Fruit fly (Drosophila melanogaster) whole organism, embryonic: Measurements from ENCODE around the gene inc.
A peak's percentile ranks its signal among the peaks of the same experiment; 100 is the strongest.

ENCODE experiments used
- Atf-2 ChIP-seq: fragments of 200-800 bp; sonication (Bioruptor generic); optimal IDR thresholded peaks from 2 replicates; lab custom pipeline; 2016; ENCODE audit warnings: missing biosample characterization, missing genetic modification characterization
- CG1024 ChIP-seq: fragments of 200-800 bp; sonication (Bioruptor generic); IDR thresholded peaks from 2 replicates; pipeline ENCODE4 v1.3.6; 2022; ENCODE audit warnings: missing biosample characterization, missing genetic modification characterization
- CG10267 ChIP-seq: fragments of 200-800 bp; sonication (Bioruptor generic); optimal IDR thresholded peaks from 2 replicates; lab custom pipeline; 2018; ENCODE audit warnings: missing biosample characterization, mild to moderate bottlenecking, missing genetic modification characterization, moderate library complexity
- CG10321 ChIP-seq: fragments of 200-800 bp; sonication (Bioruptor generic); IDR thresholded peaks from 2 replicates; pipeline ENCODE4 v1.3.6; 2022; ENCODE audit warnings: missing biosample characterization, missing genetic modification characterization
- CG10979 ChIP-seq: fragments of 200-800 bp; sonication (Bioruptor generic); optimal IDR thresholded peaks from 2 replicates; lab custom pipeline; 2018; ENCODE audit warnings: missing biosample characterization, mild to moderate bottlenecking, missing genetic modification characterization, moderate library complexity
- CG11085 ChIP-seq: fragments of 200-800 bp; sonication (Bioruptor generic); IDR thresholded peaks from 2 replicates; pipeline ENCODE4 v1.3.6; 2022; ENCODE audit warnings: missing biosample characterization, missing genetic modification characterization
- CG11560 ChIP-seq: fragments of 200-800 bp; sonication (Bioruptor generic); IDR thresholded peaks from 3 replicates; pipeline ENCODE4 v1.3.6; 2022; ENCODE audit warnings: missing biosample characterization, missing genetic modification characterization
- CG12219 ChIP-seq: fragments of 200-800 bp; sonication (Bioruptor generic); optimal IDR thresholded peaks from 3 replicates; lab custom pipeline; 2018; ENCODE audit warnings: missing biosample characterization, mild to moderate bottlenecking, missing genetic modification characterization
- CG14667 ChIP-seq: fragments of 200-800 bp; sonication (Bioruptor generic); IDR thresholded peaks from 2 replicates; pipeline ENCODE4 v1.3.6; 2022; ENCODE audit warnings: missing biosample characterization, missing genetic modification characterization
- CG15011 ChIP-seq: fragments of 200-800 bp; sonication (Bioruptor generic); optimal IDR thresholded peaks from 3 replicates; lab custom pipeline; 2018; ENCODE audit warnings: missing biosample characterization, mild to moderate bottlenecking, missing genetic modification characterization
- CG15479 ChIP-seq: fragments of 200-800 bp; sonication (Bioruptor generic); optimal IDR thresholded peaks from 3 replicates; lab custom pipeline; 2019; ENCODE audit warnings: missing biosample characterization, mild to moderate bottlenecking, missing genetic modification characterization, moderate library complexity
- CG15601 ChIP-seq: fragments of 200-800 bp; sonication (Bioruptor generic); optimal IDR thresholded peaks from 3 replicates; lab custom pipeline; 2019; ENCODE audit warnings: missing biosample characterization, mild to moderate bottlenecking, missing genetic modification characterization, moderate library complexity
- CG17568 ChIP-seq: fragments of 200-800 bp; sonication (Bioruptor generic); optimal IDR thresholded peaks from 2 replicates; lab custom pipeline; 2018; ENCODE audit warnings: missing biosample characterization, mild to moderate bottlenecking, missing genetic modification characterization, moderate library complexity
- CG18764 ChIP-seq: fragments of 200-800 bp; sonication (Bioruptor generic); optimal IDR thresholded peaks from 3 replicates; lab custom pipeline; 2016; ENCODE audit warnings: missing biosample characterization, missing genetic modification characterization
- CG2678 ChIP-seq: fragments of 200-800 bp; sonication (Bioruptor generic); optimal IDR thresholded peaks from 3 replicates; lab custom pipeline; 2019; ENCODE audit warnings: missing biosample characterization, mild to moderate bottlenecking, missing genetic modification characterization, moderate library complexity
- CG3065 ChIP-seq: fragments of 200-800 bp; sonication (Bioruptor generic); optimal IDR thresholded peaks from 2 replicates; lab custom pipeline; 2016; ENCODE audit warnings: missing biosample characterization, missing genetic modification characterization
- CG34224 ChIP-seq: fragments of 200-800 bp; sonication (Bioruptor generic); IDR thresholded peaks from 3 replicates; pipeline ENCODE4 v1.3.6; 2022; ENCODE audit warnings: missing biosample characterization, missing genetic modification characterization; ENCODE audit not compliant: partially characterized antibody
- CG3726 ChIP-seq: fragments of 200-800 bp; sonication (Bioruptor generic); IDR thresholded peaks from 3 replicates; pipeline ENCODE4, ENCODE4 v1.3.6; 2022; ENCODE audit warnings: missing biosample characterization, missing genetic modification characterization
- CG3995 ChIP-seq: fragments of 200-800 bp; sonication (Bioruptor generic); optimal IDR thresholded peaks from 3 replicates; lab custom pipeline; 2016; ENCODE audit warnings: missing biosample characterization, missing genetic modification characterization
- CG4707 ChIP-seq: fragments of 200-800 bp; sonication (Bioruptor generic); optimal IDR thresholded peaks from 2 replicates; lab custom pipeline; 2018; ENCODE audit warnings: missing biosample characterization, mild to moderate bottlenecking, missing genetic modification characterization, moderate library complexity
- CG6854 ChIP-seq: fragments of 200-800 bp; sonication (Bioruptor generic); optimal IDR thresholded peaks from 3 replicates; lab custom pipeline; 2017; ENCODE audit warnings: missing biosample characterization, mild to moderate bottlenecking, missing genetic modification characterization
- CG8924 ChIP-seq: fragments of 200-800 bp; optimal IDR thresholded peaks from 3 replicates; lab custom pipeline; 2019; ENCODE audit warnings: missing biosample characterization, mild to moderate bottlenecking, missing genetic modification characterization, moderate library complexity
- CG9797 ChIP-seq: fragments of 200-800 bp; sonication (Bioruptor generic); optimal IDR thresholded peaks from 3 replicates; lab custom pipeline; 2018; ENCODE audit warnings: missing biosample characterization, mild to moderate bottlenecking, missing genetic modification characterization
- Dll ChIP-seq: fragments of 200-800 bp; sonication (Bioruptor generic); IDR thresholded peaks from 4 replicates; pipeline ENCODE4 v1.3.6; 2022; ENCODE audit warnings: missing biosample characterization, missing genetic modification characterization; ENCODE audit not compliant: partially characterized antibody
- Ets65A ChIP-seq: fragments of 200-800 bp; sonication (Bioruptor generic); peaks from one replicate; lab custom pipeline; 2016; ENCODE audit warnings: missing biosample characterization, missing genetic modification characterization
- Ets97D ChIP-seq: fragments of 200-800 bp; sonication (Bioruptor generic); optimal IDR thresholded peaks from 3 replicates; lab custom pipeline; 2016; ENCODE audit warnings: missing biosample characterization, missing genetic modification characterization
- Gsc ChIP-seq: fragments of 200-800 bp; sonication (Bioruptor generic); IDR thresholded peaks from 2 replicates; pipeline ENCODE4 v1.3.6; 2022; ENCODE audit warnings: missing biosample characterization, missing genetic modification characterization
- HLH54F ChIP-seq: fragments of 200-800 bp; sonication (Bioruptor generic); optimal IDR thresholded peaks from 3 replicates; lab custom pipeline; 2016; ENCODE audit warnings: missing biosample characterization, missing genetic modification characterization
- Med ChIP-seq: fragments of 200-800 bp; sonication (Bioruptor generic); peaks from one replicate; lab custom pipeline; 2016; ENCODE audit warnings: missing biosample characterization, missing genetic modification characterization, mild to moderate bottlenecking, inconsistent platforms, moderate library complexity
- NC2α ChIP-seq: fragments of 200-800 bp; sonication (Bioruptor generic); optimal IDR thresholded peaks from 2 replicates; lab custom pipeline; 2016; ENCODE audit warnings: missing biosample characterization, missing genetic modification characterization
- Ravus ChIP-seq: fragments of 200-800 bp; sonication (Bioruptor generic); IDR thresholded peaks from 2 replicates; pipeline ENCODE4 v1.3.6; 2022; ENCODE audit warnings: missing biosample characterization, missing genetic modification characterization
- Xrp1 ChIP-seq: fragments of 200-800 bp; sonication (Bioruptor generic); IDR thresholded peaks from 2 replicates; pipeline ENCODE4 v1.3.6; 2022; ENCODE audit warnings: missing biosample characterization, missing genetic modification characterization
- amos ChIP-seq: fragments of 200-800 bp; sonication (Bioruptor generic); IDR thresholded peaks from 2 replicates; pipeline ENCODE4 v1.3.6; 2022; ENCODE audit warnings: missing biosample characterization, missing genetic modification characterization; ENCODE audit not compliant: partially characterized antibody
- ase ChIP-seq: fragments of 200-800 bp; sonication (Bioruptor generic); IDR thresholded peaks from 3 replicates; pipeline ENCODE4 v1.3.6; 2022; ENCODE audit warnings: missing biosample characterization, missing genetic modification characterization
- caup ChIP-seq: fragments of 200-800 bp; sonication (Bioruptor generic); optimal IDR thresholded peaks from 3 replicates; lab custom pipeline; 2017; ENCODE audit warnings: missing biosample characterization, mild to moderate bottlenecking, missing genetic modification characterization, moderate library complexity; ENCODE audit not compliant: severe bottlenecking
- chn ChIP-seq: fragments of 200-800 bp; sonication (Bioruptor generic); optimal IDR thresholded peaks from 2 replicates; lab custom pipeline; 2016; ENCODE audit warnings: missing biosample characterization, missing genetic modification characterization
- ci ChIP-seq: fragments of 200-800 bp; sonication (Bioruptor generic); IDR thresholded peaks from 3 replicates; pipeline ENCODE4 v1.3.6; 2022; ENCODE audit warnings: missing biosample characterization, missing genetic modification characterization
- cwo ChIP-seq: fragments of 200-800 bp; sonication (Bioruptor generic); optimal IDR thresholded peaks from 3 replicates; lab custom pipeline; 2017; ENCODE audit warnings: missing biosample characterization, missing genetic modification characterization, mild to moderate bottlenecking, moderate library complexity, missing genetic modification reagents
- dysf ChIP-seq: fragments of 200-800 bp; sonication (Bioruptor generic); IDR thresholded peaks from 3 replicates; pipeline ENCODE4 v1.3.6; 2022; ENCODE audit warnings: missing biosample characterization, missing genetic modification characterization
- eve ChIP-seq, 2 experiments: fragments of >200 bp; optimal IDR thresholded peaks; 2 replicates each; lab custom pipeline; 2017; ENCODE audit warnings: missing biosample characterization in 2 of 2, missing genetic modification characterization in 2 of 2
- jing ChIP-seq: fragments of 200-800 bp; sonication (Bioruptor generic); optimal IDR thresholded peaks from 2 replicates; lab custom pipeline; 2018; ENCODE audit warnings: missing biosample characterization, mild to moderate bottlenecking, missing genetic modification characterization
- knrl ChIP-seq: fragments of 200-800 bp; sonication (Bioruptor generic); IDR thresholded peaks from 3 replicates; pipeline ENCODE4 v1.3.6; 2022; ENCODE audit warnings: missing biosample characterization, missing genetic modification characterization; ENCODE audit not compliant: partially characterized antibody
- mirr ChIP-seq: fragments of 200-800 bp; sonication (Bioruptor generic); optimal IDR thresholded peaks from 3 replicates; lab custom pipeline; 2018; ENCODE audit warnings: missing biosample characterization, mild to moderate bottlenecking, missing genetic modification characterization
- nau ChIP-seq: fragments of 200-800 bp; sonication (Bioruptor generic); optimal IDR thresholded peaks from 3 replicates; lab custom pipeline; 2017; ENCODE audit warnings: missing biosample characterization, mild to moderate bottlenecking, missing genetic modification characterization, missing genetic modification reagents
- salm ChIP-seq: fragments of 200-800 bp; sonication (Bioruptor generic); optimal IDR thresholded peaks from 2 replicates; lab custom pipeline; 2018; ENCODE audit warnings: missing biosample characterization, mild to moderate bottlenecking, missing genetic modification characterization
- sens-2 ChIP-seq: fragments of 200-800 bp; sonication (Bioruptor generic); IDR thresholded peaks from 2 replicates; pipeline ENCODE4 v1.3.6; 2022; ENCODE audit warnings: missing biosample characterization, missing genetic modification characterization
- sim ChIP-seq: fragments of 200-800 bp; sonication (Bioruptor generic); IDR thresholded peaks from 2 replicates; pipeline ENCODE4 v1.3.6; 2022; ENCODE audit warnings: missing biosample characterization, missing genetic modification characterization
- sima ChIP-seq: fragments of 200-800 bp; sonication (Bioruptor generic); optimal IDR thresholded peaks from 2 replicates; lab custom pipeline; 2016; ENCODE audit warnings: missing biosample characterization, missing genetic modification characterization
- stc ChIP-seq: fragments of 200-800 bp; sonication (Bioruptor generic); IDR thresholded peaks from 2 replicates; pipeline ENCODE4 v1.3.6; 2022; ENCODE audit warnings: missing biosample characterization, missing genetic modification characterization
- tna ChIP-seq: fragments of 200-800 bp; sonication (Bioruptor generic); IDR thresholded peaks from 2 replicates; pipeline ENCODE4 v1.3.6; 2022; ENCODE audit warnings: missing biosample characterization, missing genetic modification characterization; ENCODE audit not compliant: partially characterized antibody

The inc gene

dm6 chrX:1482840-1483518 lies at the start of gene inc, which contains the start of gene sta (continued):
- TF ChIP-seq Ravus (GFP tag; lab: Robert Waterston, UW) (no peak), knrl (GFP tag; lab: Robert Waterston, UW) (peak; percentile 65), Med (GFP tag; lab: Kevin White, UChicago) (peak; percentile 97), ase (no peak), CG10979 (tag; lab: Kevin White, UChicago) (peak; percentile 47), CG10321 (GFP tag; lab: Robert Waterston, UW) (peak; percentile 40; the same call in 1 of the 2 replicates), Xrp1 (GFP tag; lab: Robert Waterston, UW) (no peak), CG15601 (tag; lab: Kevin White, UChicago) (peak; percentile 76), CG15011 (no peak), sim (GFP tag; lab: Robert Waterston, UW) (peak; percentile 58), CG12219 (GFP tag; lab: Kevin White, UChicago) (peak; percentile 64), jing (no peak), nau (GFP tag; lab: Kevin White, UChicago) (no peak), CG11560 (no peak), CG14667 (no peak), salm (tag; lab: Kevin White, UChicago) (peak; percentile 22), CG18764 (GFP tag; lab: Kevin White, UChicago) (peak; percentile 36), CG6854 (peak; percentile 75), NC2α (GFP tag; lab: Kevin White, UChicago) (peak; percentile 17), stc (GFP tag; lab: Robert Waterston, UW) (no peak), CG8924 (tag; lab: Kevin White, UChicago) (peak; percentile 53), tna (GFP tag; lab: Robert Waterston, UW) (no peak), sima (GFP tag; lab: Kevin White, UChicago) (no peak), CG17568 (GFP tag; lab: Kevin White, UChicago) (no peak), CG3995 (GFP tag; lab: Kevin White, UChicago) (peak; percentile 57), CG9797 (GFP tag; lab: Kevin White, UChicago) (peak; percentile 99), CG4707 (GFP tag; lab: Kevin White, UChicago) (peak; percentile 52), CG3065 (no peak), ci (GFP tag; lab: Robert Waterston, UW) (peak; percentile 89), Gsc (no peak), mirr (GFP tag; lab: Kevin White, UChicago) (peak; percentile 81), amos (GFP tag; lab: Robert Waterston, UW) (peak; percentile 68), CG3726 (no peak), caup (GFP tag; lab: Kevin White, UChicago) (peak; percentile 87), sens-2 (GFP tag; lab: Robert Waterston, UW) (0 out of 2 replicates have a peak, but pooled peaks have one; percentile 8), Ets97D (GFP tag; lab: Kevin White, UChicago) (peak; percentile 98), CG11085 (GFP tag; lab: Robert Waterston, UW) (no peak; the same call in 1 of the 2 replicates), dysf (GFP tag; lab: Robert Waterston, UW) (peak; percentile 50; the same call in 1 of the 3 replicates), CG10267 (tag; lab: Kevin White, UChicago) (peak; percentile 94), CG2678 (tag; lab: Kevin White, UChicago) (peak; percentile 65), HLH54F (GFP tag; lab: Kevin White, UChicago) (peak; percentile 28), chn (peak; percentile 59), Ets65A (GFP tag; lab: Kevin White, UChicago) (no peak), cwo (GFP tag; lab: Kevin White, UChicago) (peak; percentile 42), Atf-2 (GFP tag; lab: Kevin White, UChicago) (peak; percentile 21), CG1024 (GFP tag; lab: Robert Waterston, UW) (no peak), CG34224 (peak; percentile 67), Dll (peak; percentile 64; the same call in 2 of the 4 replicates), CG15479 (GFP tag; lab: Kevin White, UChicago) (no peak), eve (GFP tag; optimal IDR thresholded peaks at IDR 0.05; lab: Kevin White, UChicago) (no peak)
